Fruit fly (Drosophila melanogaster) whole organism, embryonic: Measurements from ENCODE around the gene CG8568.

Experiments used
- Abd-B ChIP-seq: fragments of 200-800 bp; sonication (Bioruptor generic); optimal IDR thresholded peaks from 2 replicates; lab custom pipeline; 2018; ENCODE audit warnings: missing biosample characterization, mild to moderate bottlenecking, missing genetic modification characterization, moderate library complexity
- Ada2b ChIP-seq: fragments of 200-800 bp; sonication (Bioruptor generic); IDR thresholded peaks from 2 replicates; pipeline ENCODE4 v1.3.6; 2022; ENCODE audit warnings: missing biosample characterization, missing genetic modification characterization
- Blimp-1 ChIP-seq: fragments of 200-800 bp; sonication (Bioruptor generic); optimal IDR thresholded peaks from 3 replicates; lab custom pipeline; 2018; ENCODE audit warnings: missing biosample characterization, missing genetic modification characterization, mild to moderate bottlenecking, moderate library complexity, missing genetic modification reagents
- CG10267 ChIP-seq: fragments of 200-800 bp; sonication (Bioruptor generic); optimal IDR thresholded peaks from 2 replicates; lab custom pipeline; 2018; ENCODE audit warnings: missing biosample characterization, mild to moderate bottlenecking, missing genetic modification characterization, moderate library complexity
- CG10274 ChIP-seq: fragments of 200-800 bp; sonication (Bioruptor generic); optimal IDR thresholded peaks from 3 replicates; lab custom pipeline; 2017; ENCODE audit warnings: missing biosample characterization, mild to moderate bottlenecking, missing genetic modification characterization
- CG11398 ChIP-seq: fragments of 200-800 bp; sonication (Bioruptor generic); optimal IDR thresholded peaks from 2 replicates; lab custom pipeline; 2016; ENCODE audit warnings: missing biosample characterization, missing genetic modification characterization
- CG11695 ChIP-seq: fragments of 200-800 bp; sonication (Bioruptor generic); IDR thresholded peaks from 3 replicates; pipeline ENCODE4 v1.3.6; 2022; ENCODE audit warnings: missing biosample characterization, missing genetic modification characterization
- CG12942 ChIP-seq: fragments of 200-800 bp; sonication (Bioruptor generic); optimal IDR thresholded peaks from 3 replicates; lab custom pipeline; 2016; ENCODE audit warnings: missing biosample characterization, missing genetic modification characterization
- CG14014 ChIP-seq: fragments of 200-800 bp; sonication (Bioruptor generic); IDR thresholded peaks from 2 replicates; pipeline ENCODE4 v1.3.6; 2022; ENCODE audit warnings: missing biosample characterization, missing genetic modification characterization
- CG17328 ChIP-seq: fragments of 200-800 bp; sonication (Bioruptor generic); IDR thresholded peaks from 2 replicates; pipeline ENCODE4 v1.3.6; 2022; ENCODE audit warnings: missing biosample characterization, missing genetic modification characterization
- CG2120 ChIP-seq: fragments of 200-800 bp; sonication (Bioruptor generic); optimal IDR thresholded peaks from 3 replicates; lab custom pipeline; 2016; ENCODE audit warnings: missing biosample characterization, missing genetic modification characterization
- CG31224 ChIP-seq: fragments of 200-800 bp; sonication (Bioruptor generic); IDR thresholded peaks from 2 replicates; pipeline ENCODE4 v1.3.6; 2022; ENCODE audit warnings: missing biosample characterization, missing genetic modification characterization
- CG34224 ChIP-seq: fragments of 200-800 bp; sonication (Bioruptor generic); IDR thresholded peaks from 3 replicates; pipeline ENCODE4 v1.3.6; 2022; ENCODE audit warnings: missing biosample characterization, missing genetic modification characterization; ENCODE audit not compliant: partially characterized antibody
- CG5245 ChIP-seq: fragments of 200-800 bp; sonication (Bioruptor generic); optimal IDR thresholded peaks from 3 replicates; lab custom pipeline; 2016; ENCODE audit warnings: missing biosample characterization, missing genetic modification characterization
- CG6254 ChIP-seq: fragments of 200-800 bp; sonication (Bioruptor generic); optimal IDR thresholded peaks from 3 replicates; lab custom pipeline; 2017; ENCODE audit warnings: mild to moderate bottlenecking, missing biosample characterization, missing genetic modification reagents, missing genetic modification characterization
- CG6854 ChIP-seq: fragments of 200-800 bp; sonication (Bioruptor generic); optimal IDR thresholded peaks from 3 replicates; lab custom pipeline; 2017; ENCODE audit warnings: missing biosample characterization, mild to moderate bottlenecking, missing genetic modification characterization
- CG8281 ChIP-seq: fragments of 200-800 bp; sonication (Bioruptor generic); optimal IDR thresholded peaks from 2 replicates; lab custom pipeline; 2018; ENCODE audit warnings: missing biosample characterization, mild to moderate bottlenecking, missing genetic modification characterization, moderate library complexity
- CG8290 ChIP-seq, 3 experiments: fragments of 200-800 bp; sonication (Bioruptor generic); optimal IDR thresholded peaks; 2 replicates each; lab custom pipeline; 2016 to 2019; ENCODE audit warnings: missing biosample characterization in 3 of 3, missing genetic modification characterization in 3 of 3, mild to moderate bottlenecking in 2 of 3, moderate library complexity in 1 of 3
- D19A ChIP-seq: fragments of 200-800 bp; optimal IDR thresholded peaks from 3 replicates; lab custom pipeline; 2019; ENCODE audit warnings: missing biosample characterization, mild to moderate bottlenecking, missing genetic modification characterization, moderate library complexity
- D19B ChIP-seq: fragments of 200-800 bp; sonication (Bioruptor generic); optimal IDR thresholded peaks from 2 replicates; lab custom pipeline; 2017; ENCODE audit warnings: missing biosample characterization, mild to moderate bottlenecking, missing genetic modification characterization
- Dip3 ChIP-seq: fragments of 200-800 bp; sonication (Bioruptor generic); optimal IDR thresholded peaks from 3 replicates; lab custom pipeline; 2016; ENCODE audit warnings: missing biosample characterization, missing genetic modification characterization
- Dp ChIP-seq: fragments of 200-800 bp; sonication (Bioruptor generic); optimal IDR thresholded peaks from 2 replicates; lab custom pipeline; 2018; ENCODE audit warnings: missing biosample characterization, mild to moderate bottlenecking, missing genetic modification characterization, moderate library complexity
- Dref ChIP-seq: fragments of 200-800 bp; sonication (Bioruptor generic); IDR thresholded peaks from 2 replicates; pipeline ENCODE4 v1.3.6; 2022; ENCODE audit warnings: missing biosample characterization, missing genetic modification characterization
- Drgx ChIP-seq: fragments of 200-800 bp; sonication (Bioruptor generic); IDR thresholded peaks from 2 replicates; pipeline ENCODE4 v1.3.6; 2022; ENCODE audit warnings: missing biosample characterization, missing genetic modification characterization
- E2f2 ChIP-seq: fragments of 200-800 bp; sonication (Bioruptor generic); IDR thresholded peaks from 2 replicates; pipeline ENCODE4 v1.3.6; 2022; ENCODE audit warnings: missing biosample characterization, missing genetic modification characterization
- Ets65A ChIP-seq: fragments of 200-800 bp; sonication (Bioruptor generic); peaks from one replicate; lab custom pipeline; 2016; ENCODE audit warnings: missing biosample characterization, missing genetic modification characterization
- Ets97D ChIP-seq: fragments of 200-800 bp; sonication (Bioruptor generic); optimal IDR thresholded peaks from 3 replicates; lab custom pipeline; 2016; ENCODE audit warnings: missing biosample characterization, missing genetic modification characterization
- Oli ChIP-seq: fragments of 200-800 bp; sonication (Bioruptor generic); optimal IDR thresholded peaks from 2 replicates; lab custom pipeline; 2018; ENCODE audit warnings: missing biosample characterization, mild to moderate bottlenecking, missing genetic modification characterization, moderate library complexity
- Spps ChIP-seq: fragments of 200-800 bp; sonication (Bioruptor generic); optimal IDR thresholded peaks from 2 replicates; lab custom pipeline; 2018; ENCODE audit warnings: missing biosample characterization, mild to moderate bottlenecking, missing genetic modification characterization
- Sry-β ChIP-seq: fragments of 200-800 bp; sonication (Bioruptor generic); optimal IDR thresholded peaks from 2 replicates; lab custom pipeline; 2018; ENCODE audit warnings: missing biosample characterization, mild to moderate bottlenecking, missing genetic modification characterization, moderate library complexity
- Stat92E ChIP-seq, 3 experiments: fragments of >200 bp in 2 of 3; fragments of 200-800 bp in 1 of 3; sonication (Bioruptor generic) in 1 of 3; optimal IDR thresholded peaks; 2 replicates each; lab custom pipeline; 2017 to 2019; ENCODE audit warnings: missing biosample characterization in 3 of 3, missing genetic modification characterization in 3 of 3, mild to moderate bottlenecking in 1 of 3, moderate library complexity in 1 of 3
- Tbp ChIP-seq: fragments of >200 bp; optimal IDR thresholded peaks from 2 replicates; lab custom pipeline; 2018; ENCODE audit warnings: missing biosample characterization, missing genetic modification characterization
- al ChIP-seq: fragments of 200-800 bp; sonication (Bioruptor generic); IDR thresholded peaks from 2 replicates; pipeline ENCODE4 v1.3.6; 2022; ENCODE audit warnings: missing biosample characterization, missing genetic modification characterization
- ase ChIP-seq: fragments of 200-800 bp; sonication (Bioruptor generic); IDR thresholded peaks from 3 replicates; pipeline ENCODE4 v1.3.6; 2022; ENCODE audit warnings: missing biosample characterization, missing genetic modification characterization
- az2 ChIP-seq: fragments of 200-800 bp; sonication (Bioruptor generic); optimal IDR thresholded peaks from 3 replicates; lab custom pipeline; 2016; ENCODE audit warnings: missing biosample characterization, missing genetic modification characterization
- danr ChIP-seq: fragments of 200-800 bp; sonication (Bioruptor generic); IDR thresholded peaks from 2 replicates; pipeline ENCODE4 v1.3.6; 2022; ENCODE audit warnings: missing biosample characterization, missing genetic modification characterization
- dimm ChIP-seq: fragments of 200-800 bp; sonication (Bioruptor generic); IDR thresholded peaks from 2 replicates; pipeline ENCODE4 v1.3.6; 2022; ENCODE audit warnings: missing biosample characterization, missing genetic modification characterization
- eyg ChIP-seq: fragments of 200-800 bp; sonication (Bioruptor generic); optimal IDR thresholded peaks from 3 replicates; lab custom pipeline; 2016; ENCODE audit warnings: missing biosample characterization, missing genetic modification characterization
- fd102C ChIP-seq: fragments of 200-800 bp; sonication (Bioruptor generic); optimal IDR thresholded peaks from 2 replicates; lab custom pipeline; 2018; ENCODE audit warnings: missing biosample characterization, mild to moderate bottlenecking, missing genetic modification characterization, moderate library complexity
- fd64A ChIP-seq: fragments of 200-800 bp; sonication (Bioruptor generic); optimal IDR thresholded peaks from 3 replicates; lab custom pipeline; 2018; ENCODE audit warnings: missing biosample characterization, mild to moderate bottlenecking, missing genetic modification characterization
- grau ChIP-seq: fragments of 200-800 bp; optimal IDR thresholded peaks from 3 replicates; lab custom pipeline; 2019; ENCODE audit warnings: missing biosample characterization, mild to moderate bottlenecking, missing genetic modification characterization, moderate library complexity
- jumu ChIP-seq: fragments of 200-800 bp; sonication (Bioruptor generic); optimal IDR thresholded peaks from 3 replicates; lab custom pipeline; 2016; ENCODE audit warnings: missing biosample characterization, missing genetic modification characterization
- ken ChIP-seq: fragments of 200-800 bp; sonication (Bioruptor generic); IDR thresholded peaks from 3 replicates; pipeline ENCODE4 v1.3.6; 2022; ENCODE audit warnings: missing biosample characterization, missing genetic modification characterization
- nerfin-2 ChIP-seq: fragments of 200-800 bp; sonication (Bioruptor generic); IDR thresholded peaks from 2 replicates; pipeline ENCODE4 v1.3.6; 2022; ENCODE audit warnings: missing biosample characterization, missing genetic modification characterization; ENCODE audit not compliant: partially characterized antibody
- pb ChIP-seq: fragments of 200-800 bp; sonication (Bioruptor generic); optimal IDR thresholded peaks from 3 replicates; lab custom pipeline; 2016; ENCODE audit warnings: missing biosample characterization, missing genetic modification characterization
- row ChIP-seq: fragments of 200-800 bp; sonication (Bioruptor generic); IDR thresholded peaks from 3 replicates; pipeline ENCODE4 v1.3.6; 2022; ENCODE audit warnings: missing biosample characterization, missing genetic modification characterization
- tin ChIP-seq: fragments of 200-800 bp; sonication (Bioruptor generic); optimal IDR thresholded peaks from 3 replicates; lab custom pipeline; 2016; ENCODE audit warnings: missing biosample characterization, missing genetic modification characterization
- vnd ChIP-seq: fragments of 200-800 bp; sonication (Bioruptor generic); IDR thresholded peaks from 3 replicates; pipeline ENCODE4 v1.3.6; 2022; ENCODE audit warnings: missing biosample characterization, missing genetic modification characterization; ENCODE audit not compliant: partially characterized antibody
- zen ChIP-seq: fragments of 200-800 bp; sonication (Bioruptor generic); optimal IDR thresholded peaks from 3 replicates; lab custom pipeline; 2018; ENCODE audit warnings: missing biosample characterization, mild to moderate bottlenecking, missing genetic modification characterization, moderate library complexity
- zf30C ChIP-seq: fragments of 200-800 bp; sonication (Bioruptor generic); optimal IDR thresholded peaks from 3 replicates; lab custom pipeline; 2018; ENCODE audit warnings: missing biosample characterization, mild to moderate bottlenecking, missing genetic modification characterization

CG8568 gene

dm6 chrX:17423310-17423945 lies 28.9 kb downstream of the CG8568 start, which contains the start of gene ENGase (continued):
- no peak for TF ChIP-seq al
- no peak for TF ChIP-seq CG31224 (GFP tag; lab: Robert Waterston, UW)
- no peak for TF ChIP-seq CG6254 (GFP tag; lab: Kevin White, UChicago)
- no peak for TF ChIP-seq eyg
- TF ChIP-seq CG11695 (GFP tag; lab: Robert Waterston, UW) = no peak
- TF ChIP-seq Dref (GFP tag; lab: Robert Waterston, UW) = no peak
- no peak for TF ChIP-seq D19B (GFP tag; lab: Kevin White, UChicago)
- TF ChIP-seq CG34224 (GFP tag; lab: Robert Waterston, UW) = 0 out of 3 replicates have a peak, but pooled peaks have one; percentile 11
- TF ChIP-seq CG17328 (GFP tag; lab: Robert Waterston, UW) = no peak
- no peak for TF ChIP-seq CG11398 (GFP tag; lab: Kevin White, UChicago)
- TF ChIP-seq CG14014 (GFP tag; lab: Robert Waterston, UW) = no peak
- TF ChIP-seq Spps (tag; lab: Kevin White, UChicago) = no peak
- no peak for TF ChIP-seq dimm
- no peak for TF ChIP-seq ase (GFP tag; lab: Robert Waterston, UW)
- TF ChIP-seq CG6854 (GFP tag; lab: Kevin White, UChicago) = no peak
- peak; percentile 83 for TF ChIP-seq Dp
- TF ChIP-seq Ets97D (GFP tag; lab: Kevin White, UChicago) = peak; percentile 16
- no peak for TF ChIP-seq Sry-β (GFP tag; lab: Kevin White, UChicago)
- no peak for TF ChIP-seq az2
- no peak for TF ChIP-seq zf30C
- TF ChIP-seq pb = peak; percentile 36
- no peak for TF ChIP-seq CG5245 (GFP tag; lab: Kevin White, UChicago)
- TF ChIP-seq jumu (GFP tag; lab: Kevin White, UChicago) = no peak
- TF ChIP-seq Abd-B (GFP tag; lab: Kevin White, UChicago) = no peak
- TF ChIP-seq Dip3 = no peak
- no peak for TF ChIP-seq Ada2b (GFP tag; lab: Robert Waterston, UW)
- no peak for TF ChIP-seq row (GFP tag; lab: Robert Waterston, UW)
- TF ChIP-seq nerfin-2 (GFP tag; lab: Robert Waterston, UW) = no peak
- TF ChIP-seq CG12942 (GFP tag; lab: Kevin White, UChicago) = no peak
- no peak for TF ChIP-seq grau (tag; lab: Kevin White, UChicago)
- peak; percentile 15 for TF ChIP-seq Ets65A (GFP tag; lab: Kevin White, UChicago)
- TF ChIP-seq Drgx (GFP tag; lab: Robert Waterston, UW) = no peak
- no peak for TF ChIP-seq fd64A (GFP tag; lab: Kevin White, UChicago)
- peak; percentile 93 for TF ChIP-seq E2f2 (GFP tag; lab: Robert Waterston, UW)
- no peak for TF ChIP-seq Stat92E (GFP tag; optimal IDR thresholded peaks at IDR 0.05; lab: Kevin White, UChicago)
- TF ChIP-seq zen = no peak
- no peak for TF ChIP-seq vnd (GFP tag; lab: Robert Waterston, UW)
- no peak for TF ChIP-seq danr (GFP tag; lab: Robert Waterston, UW)
- no peak for TF ChIP-seq ken (GFP tag; lab: Robert Waterston, UW)
- no peak for TF ChIP-seq Blimp-1 (GFP tag; lab: Kevin White, UChicago)
- no peak for TF ChIP-seq D19A (tag; lab: Kevin White, UChicago)
- TF ChIP-seq Oli (tag; lab: Kevin White, UChicago) = no peak
- no peak for TF ChIP-seq CG10274 (GFP tag; lab: Kevin White, UChicago)
- no peak for TF ChIP-seq CG8281 (tag; lab: Kevin White, UChicago)
- TF ChIP-seq fd102C = no peak
- TF ChIP-seq CG10267 = peak; percentile 91
- peak; percentile 47 for TF ChIP-seq CG2120
- TF ChIP-seq tin (GFP tag; lab: Kevin White, UChicago) = no peak
- TF ChIP-seq CG8290 (GFP tag; optimal IDR thresholded peaks at IDR 0.05; lab: Kevin White, UChicago) = no peak
- no peak for TF ChIP-seq CG8290 (tag; optimal IDR thresholded peaks at IDR 0.05; lab: Kevin White, UChicago)
- TF ChIP-seq Tbp (GFP tag; lab: Kevin White, UChicago) = no peak
